Worm (Caenorhabditis elegans) whole organism, late embryonic: ENCODE measurements around the gene Y71H2AM.6.

Source experiments
- C08G9.2 ChIP-seq: sonication (generic microtip); optimal IDR thresholded peaks from 2 replicates; lab custom pipeline; 2016; ENCODE audit warnings: mild to moderate bottlenecking, missing genetic modification characterization, moderate library complexity, missing compliant biosample characterization
- K09A11.1 ChIP-seq: sonication (generic microtip); optimal IDR thresholded peaks from 2 replicates; lab custom pipeline; 2017; ENCODE audit warnings: antibody characterized with exemption, mild to moderate bottlenecking, missing genetic modification characterization, missing compliant biosample characterization; ENCODE audit not compliant: insufficient read depth
- ama-1 ChIP-seq: fragments of 150-350 bp; optimal IDR thresholded peaks from 2 replicates; lab custom pipeline; 2014
- ceh-14 ChIP-seq: sonication (generic microtip); optimal IDR thresholded peaks from 2 replicates; lab custom pipeline; 2016; ENCODE audit warnings: missing genotype, missing genetic modification characterization, missing compliant biosample characterization
- ceh-18 ChIP-seq: sonication (generic microtip); optimal IDR thresholded peaks from 2 replicates; lab custom pipeline; 2016; ENCODE audit warnings: missing genetic modification characterization, missing compliant biosample characterization
- ceh-2 ChIP-seq: sonication (generic microtip); optimal IDR thresholded peaks from 2 replicates; lab custom pipeline; 2016; ENCODE audit warnings: missing genotype, missing genetic modification characterization, missing compliant biosample characterization
- ceh-22 ChIP-seq: sonication (generic microtip); optimal IDR thresholded peaks from 2 replicates; lab custom pipeline; 2017; ENCODE audit warnings: missing biosample characterization, missing genetic modification characterization
- ceh-24 ChIP-seq: sonication (generic microtip); optimal IDR thresholded peaks from 2 replicates; lab custom pipeline; 2016; ENCODE audit warnings: mild to moderate bottlenecking, missing genetic modification characterization, missing compliant biosample characterization
- ceh-30 ChIP-seq: fragments of 150-350 bp; optimal IDR thresholded peaks from 2 replicates; lab custom pipeline; 2014; ENCODE audit warnings: missing biosample characterization, missing genetic modification characterization
- ceh-31 ChIP-seq: sonication (generic microtip); optimal IDR thresholded peaks from 2 replicates; lab custom pipeline; 2016; ENCODE audit warnings: missing genetic modification characterization, missing compliant biosample characterization
- ceh-34 ChIP-seq: sonication (generic microtip); optimal IDR thresholded peaks from 2 replicates; lab custom pipeline; 2016; ENCODE audit warnings: mild to moderate bottlenecking, missing genetic modification characterization, missing compliant biosample characterization
- ceh-45 ChIP-seq: fragments of 200-800 bp; sonication (Bioruptor generic); IDR thresholded peaks from 2 replicates; pipeline ENCODE4 v1.3.6; 2022; ENCODE audit warnings: missing genetic modification reagents, missing genetic modification characterization, missing compliant biosample characterization
- ceh-48 ChIP-seq: sonication (generic microtip); optimal IDR thresholded peaks from 2 replicates; lab custom pipeline; 2016; ENCODE audit warnings: missing genetic modification characterization, inconsistent platforms, missing compliant biosample characterization
- ceh-6 ChIP-seq: fragments of 200-800 bp; sonication (Bioruptor generic); optimal IDR thresholded peaks from 2 replicates; lab custom pipeline; 2018; ENCODE audit warnings: mild to moderate bottlenecking, missing genetic modification characterization, missing compliant biosample characterization
- ceh-9 ChIP-seq: sonication (generic microtip); optimal IDR thresholded peaks from 2 replicates; lab custom pipeline; 2016; ENCODE audit warnings: mild to moderate bottlenecking, missing genetic modification characterization, inconsistent platforms, missing compliant biosample characterization
- che-1 ChIP-seq: sonication (generic microtip); optimal IDR thresholded peaks from 2 replicates; lab custom pipeline; 2016; ENCODE audit warnings: mild to moderate bottlenecking, missing genetic modification characterization, missing compliant biosample characterization
- dmd-4 ChIP-seq: sonication (generic microtip); optimal IDR thresholded peaks from 2 replicates; lab custom pipeline; 2016; ENCODE audit warnings: borderline replicate concordance, missing genetic modification characterization, missing compliant biosample characterization
- dve-1 ChIP-seq: sonication (generic microtip); optimal IDR thresholded peaks from 2 replicates; lab custom pipeline; 2017; ENCODE audit warnings: antibody characterized with exemption, mild to moderate bottlenecking, missing genetic modification characterization, missing compliant biosample characterization
- elt-2 ChIP-seq: sonication (generic microtip); optimal IDR thresholded peaks from 2 replicates; lab custom pipeline; 2016; ENCODE audit warnings: missing genetic modification reagents, missing genetic modification characterization, missing compliant biosample characterization
- elt-4 ChIP-seq: sonication (generic microtip); optimal IDR thresholded peaks from 2 replicates; lab custom pipeline; 2016; ENCODE audit warnings: missing genetic modification characterization, missing compliant biosample characterization
- fkh-6 ChIP-seq: sonication (generic microtip); optimal IDR thresholded peaks from 2 replicates; lab custom pipeline; 2016; ENCODE audit warnings: missing genetic modification characterization, missing compliant biosample characterization
- gmeb-2 ChIP-seq: sonication (generic microtip); optimal IDR thresholded peaks from 2 replicates; lab custom pipeline; 2016; ENCODE audit warnings: missing genetic modification characterization, inconsistent platforms, missing compliant biosample characterization
- hlh-13 ChIP-seq: fragments of 200-800 bp; sonication (Bioruptor generic); optimal IDR thresholded peaks from 2 replicates; lab custom pipeline; 2018; ENCODE audit warnings: mild to moderate bottlenecking, missing genetic modification characterization, missing compliant biosample characterization
- hlh-15 ChIP-seq: sonication (generic microtip); optimal IDR thresholded peaks from 2 replicates; lab custom pipeline; 2016; ENCODE audit warnings: missing genetic modification characterization, missing compliant biosample characterization
- hlh-30 ChIP-seq: sonication (generic microtip); optimal IDR thresholded peaks from 2 replicates; lab custom pipeline; 2017; ENCODE audit warnings: antibody characterized with exemption, missing genetic modification characterization, missing compliant biosample characterization; ENCODE audit not compliant: insufficient read depth
- hlh-8 ChIP-seq: sonication (generic microtip); optimal IDR thresholded peaks from 2 replicates; lab custom pipeline; 2016; ENCODE audit warnings: missing genotype, missing genetic modification characterization, missing compliant biosample characterization
- lim-6 ChIP-seq: sonication (generic microtip); optimal IDR thresholded peaks from 2 replicates; lab custom pipeline; 2016; ENCODE audit warnings: missing genetic modification characterization, missing compliant biosample characterization
- lin-11 ChIP-seq: fragments of 200-800 bp; sonication (Bioruptor generic); optimal IDR thresholded peaks from 2 replicates; lab custom pipeline; 2018; ENCODE audit warnings: mild to moderate bottlenecking, missing genetic modification characterization, missing compliant biosample characterization
- madf-2 ChIP-seq: sonication (generic microtip); optimal IDR thresholded peaks from 2 replicates; lab custom pipeline; 2017; ENCODE audit warnings: missing genetic modification characterization, missing compliant biosample characterization
- mec-3 ChIP-seq: sonication (generic microtip); optimal IDR thresholded peaks from 2 replicates; lab custom pipeline; 2016; ENCODE audit warnings: borderline replicate concordance, missing genetic modification characterization, missing compliant biosample characterization
- nfya-1 ChIP-seq: sonication (generic microtip); optimal IDR thresholded peaks from 2 replicates; lab custom pipeline; 2017; ENCODE audit warnings: missing genetic modification characterization, mild to moderate bottlenecking, missing compliant biosample characterization, antibody characterized with exemption, moderate library complexity
- nhr-11 ChIP-seq: fragments of 150-350 bp; optimal IDR thresholded peaks from 2 replicates; lab custom pipeline; 2014; ENCODE audit warnings: missing biosample characterization, missing genetic modification characterization
- npax-4 ChIP-seq: sonication (generic microtip); optimal IDR thresholded peaks from 2 replicates; lab custom pipeline; 2016; ENCODE audit warnings: missing genetic modification characterization, missing compliant biosample characterization
- pag-3 ChIP-seq: sonication (generic microtip); optimal IDR thresholded peaks from 2 replicates; lab custom pipeline; 2016; ENCODE audit warnings: missing compliant biosample characterization, missing genetic modification characterization, borderline replicate concordance
- pha-2 ChIP-seq: sonication (generic microtip); optimal IDR thresholded peaks from 2 replicates; lab custom pipeline; 2017; ENCODE audit warnings: mild to moderate bottlenecking, missing genetic modification characterization, missing compliant biosample characterization
- pha-4 ChIP-seq: fragments of 150-350 bp; optimal IDR thresholded peaks from 2 replicates; lab custom pipeline; 2018; ENCODE audit warnings: missing biosample characterization, missing genetic modification reagents, missing genetic modification characterization
- pqm-1 ChIP-seq: sonication (generic microtip); optimal IDR thresholded peaks from 2 replicates; lab custom pipeline; 2016; ENCODE audit warnings: missing genetic modification characterization, missing compliant biosample characterization
- pros-1 ChIP-seq: fragments of 150-350 bp; optimal IDR thresholded peaks from 2 replicates; lab custom pipeline; 2014; ENCODE audit warnings: missing biosample characterization, missing genetic modification reagents, missing genetic modification characterization
- ref-2 ChIP-seq: sonication (generic microtip); optimal IDR thresholded peaks from 2 replicates; lab custom pipeline; 2016; ENCODE audit warnings: missing genetic modification characterization, missing compliant biosample characterization
- syd-9 ChIP-seq: sonication (generic microtip); optimal IDR thresholded peaks from 2 replicates; lab custom pipeline; 2016; ENCODE audit warnings: mild to moderate bottlenecking, missing genetic modification characterization, moderate library complexity, missing compliant biosample characterization
- tbx-7 ChIP-seq: sonication (generic microtip); optimal IDR thresholded peaks from 2 replicates; lab custom pipeline; 2016; ENCODE audit warnings: missing genotype, missing genetic modification characterization, missing compliant biosample characterization
- ttx-3 ChIP-seq: sonication (generic microtip); optimal IDR thresholded peaks from 2 replicates; lab custom pipeline; 2016; ENCODE audit warnings: missing genetic modification reagents, missing genetic modification characterization, missing compliant biosample characterization
- unc-3 ChIP-seq, 2 experiments: fragments of 200-800 bp in 1 of 2; sonication (Bioruptor generic) in 1 of 2; sonication (generic microtip) in 1 of 2; conservative IDR thresholded peaks in 1 of 2; optimal IDR thresholded peaks in 1 of 2; 2 replicates each; pipeline versions ENCODE4 v1.3.6 to Lab custom; 2016 to 2022; ENCODE audit warnings: missing compliant biosample characterization in 2 of 2, missing genetic modification characterization in 2 of 2, missing genetic modification reagents in 1 of 2
- unc-86 ChIP-seq: sonication (generic microtip); optimal IDR thresholded peaks from 2 replicates; lab custom pipeline; 2016; ENCODE audit warnings: missing genetic modification characterization, missing compliant biosample characterization
- ztf-16 ChIP-seq: sonication (generic microtip); optimal IDR thresholded peaks from 2 replicates; lab custom pipeline; 2017; ENCODE audit warnings: missing genetic modification characterization, missing compliant biosample characterization

The Y71H2AM.6 gene

DNA sequence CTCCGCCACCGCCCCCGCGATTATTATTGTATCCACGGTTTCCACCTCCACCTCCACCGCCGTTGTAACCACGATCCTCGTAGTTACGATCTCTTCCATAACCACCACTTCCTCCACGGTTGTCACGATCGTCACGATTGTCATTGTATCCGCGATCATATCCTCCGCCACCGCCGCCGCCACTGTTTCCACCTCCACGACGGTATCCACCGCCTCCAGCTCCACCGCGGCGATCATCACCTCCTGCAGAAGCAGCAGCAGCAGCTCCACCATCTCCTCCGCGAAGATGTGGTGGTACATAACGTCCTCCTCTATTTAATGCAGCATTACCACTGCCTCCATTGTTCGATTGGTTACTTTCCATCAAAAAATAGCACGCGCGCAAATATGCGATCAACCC lies 2.2 kb upstream of the Y71H2AM.6 start, which contains the start of gene laf-1:
TSS of gene laf-1 (minus strand) at position 399 of the 400 bp plus-strand sequence.
- TF ChIP-seq K09A11.1 (tag; lab: Kevin White, UChicago) (no peak), elt-4 (tag; lab: Kevin White, UChicago) (peak; percentile 59)

DNA sequence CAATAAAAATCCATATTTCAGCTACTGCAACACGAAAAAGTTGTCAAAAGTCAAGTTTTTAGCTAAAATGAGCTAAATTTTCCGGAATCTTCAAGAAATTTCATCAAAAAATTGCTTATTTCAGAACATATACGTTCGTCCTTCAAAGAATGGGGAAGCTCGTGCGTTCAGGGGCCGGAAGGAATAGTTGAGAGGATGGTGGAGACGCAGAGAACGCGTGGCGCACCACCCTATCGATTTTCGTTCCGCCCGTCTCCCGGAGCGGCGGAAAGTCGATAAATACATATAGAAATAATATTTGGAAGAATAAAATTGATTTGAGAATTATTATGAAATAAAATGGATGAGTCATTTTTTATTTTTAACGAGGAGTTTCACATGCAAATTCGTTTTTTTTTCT lies 573 bp upstream of the Y71H2AM.6 start:
- TF ChIP-seq pha-4 (no peak), ceh-48 (tag; lab: Kevin White, UChicago) (peak; percentile 99)
- TF ChIP-seq, all 69 proteins: peak for 1

ce11 chrIII:2781833-2782232 lies 977 bp downstream of the Y71H2AM.6 start:
- TF ChIP-seq pag-3 (tag; lab: Kevin White, UChicago): no peak
- no peak for TF ChIP-seq ceh-24 (tag; lab: Kevin White, UChicago)
- no peak for TF ChIP-seq ceh-14 (tag; lab: Kevin White, UChicago)
- no peak for TF ChIP-seq ceh-22 (tag; lab: Kevin White, UChicago)
- TF ChIP-seq hlh-8 (tag; lab: Kevin White, UChicago): no peak
- no peak for TF ChIP-seq pros-1 (tag; lab: Kevin White, UChicago)
- no peak for TF ChIP-seq gmeb-2 (tag; lab: Kevin White, UChicago)
- TF ChIP-seq che-1 (tag; lab: Kevin White, UChicago): no peak
- TF ChIP-seq ttx-3 (tag; lab: Kevin White, UChicago): no peak
- no peak for TF ChIP-seq tbx-7 (tag; lab: Kevin White, UChicago)
- no peak for TF ChIP-seq unc-86 (tag; lab: Kevin White, UChicago)
- no peak for TF ChIP-seq unc-3 (GFP tag; conservative IDR thresholded peaks at IDR 0.05; lab: Robert Waterston, UW)
- TF ChIP-seq unc-3 (tag; optimal IDR thresholded peaks at IDR 0.05; lab: Kevin White, UChicago): no peak
- TF ChIP-seq, all 69 proteins: peak for 0

- TF ChIP-seq elt-2 (tag; lab: Kevin White, UChicago): peak; percentile 72
- no peak for TF ChIP-seq hlh-13 (GFP tag; lab: Kevin White, UChicago)
- TF ChIP-seq ceh-14 (tag; lab: Kevin White, UChicago): peak; percentile 81
- TF ChIP-seq ceh-45 (GFP tag; lab: Robert Waterston, UW): no peak
- TF ChIP-seq ztf-16 (tag; lab: Kevin White, UChicago): peak; percentile 75
- TF ChIP-seq nhr-11 (tag; lab: Kevin White, UChicago): no peak
- TF ChIP-seq madf-2 (tag; lab: Kevin White, UChicago): peak; percentile 53
- TF ChIP-seq dmd-4 (tag; lab: Kevin White, UChicago): no peak
- TF ChIP-seq dve-1 (tag; lab: Kevin White, UChicago): peak; percentile 69
- TF ChIP-seq ref-2: peak; percentile 92
- TF ChIP-seq C08G9.2: peak; percentile 38
- TF ChIP-seq pha-2: no peak
- no peak for TF ChIP-seq ceh-9 (tag; lab: Kevin White, UChicago)
- TF ChIP-seq pros-1 (tag; lab: Kevin White, UChicago): peak; percentile 17
- TF ChIP-seq ceh-18 (tag; lab: Kevin White, UChicago): peak; percentile 95
- peak; percentile 67 for TF ChIP-seq lim-6 (tag; lab: Kevin White, UChicago)
- TF ChIP-seq fkh-6 (tag; lab: Kevin White, UChicago): no peak
- TF ChIP-seq ceh-24 (tag; lab: Kevin White, UChicago): no peak
- TF ChIP-seq ceh-2 (tag; lab: Kevin White, UChicago): peak; percentile 51
- TF ChIP-seq ttx-3 (tag; lab: Kevin White, UChicago): no peak
- peak; percentile 90 for TF ChIP-seq ceh-34 (tag; lab: Kevin White, UChicago)
- TF ChIP-seq hlh-30 (tag; lab: Kevin White, UChicago): peak; percentile 54
- peak; percentile 19 for TF ChIP-seq pqm-1
- TF ChIP-seq npax-4 (tag; lab: Kevin White, UChicago): no peak
- TF ChIP-seq unc-86 (tag; lab: Kevin White, UChicago): peak; percentile 77
- TF ChIP-seq mec-3: no peak
- peak; percentile 73 for TF ChIP-seq K09A11.1 (tag; lab: Kevin White, UChicago)
- TF ChIP-seq ama-1 (lab: Kevin White, UChicago): no peak
- TF ChIP-seq nfya-1 (tag; lab: Kevin White, UChicago): peak; percentile 95
- no peak for TF ChIP-seq ceh-22 (tag; lab: Kevin White, UChicago)
- TF ChIP-seq ceh-6 (GFP tag; lab: Kevin White, UChicago): peak; percentile 19
- TF ChIP-seq syd-9 (tag; lab: Kevin White, UChicago): peak; percentile 62
- no peak for TF ChIP-seq hlh-15
- no peak for TF ChIP-seq lin-11 (tag; lab: Kevin White, UChicago)
- TF ChIP-seq ceh-30 (tag; lab: Kevin White, UChicago): peak; percentile 76
- TF ChIP-seq ceh-31: peak; percentile 91
- TF ChIP-seq ceh-48 (tag; lab: Kevin White, UChicago): peak; percentile 93
Observed at ce11 chrIII:2785840-2786239, 5.0 kb downstream of the Y71H2AM.6 start, which contains the start of gene Y71H2AM.20. Gene Y71H2AM.20 (minus strand): TSS chrIII:2785948.
